Worm (Caenorhabditis elegans) whole organism, midembryonic: ENCODE data around the gene syf-2.

Experiments
- T22C8.4 ChIP-seq: fragments of 200-800 bp; sonication (Bioruptor generic); IDR thresholded peaks from 2 replicates; pipeline ENCODE4 v1.3.6; 2022; ENCODE audit warnings: missing genetic modification characterization, missing compliant biosample characterization
- flt-1 ChIP-seq: fragments of 200-800 bp; sonication (Bioruptor generic); IDR thresholded peaks from 2 replicates; pipeline ENCODE4 v1.3.6; 2022; ENCODE audit warnings: missing genetic modification characterization, missing compliant biosample characterization
- klf-2 ChIP-seq: fragments of 200-800 bp; sonication (Bioruptor generic); conservative IDR thresholded peaks from 2 replicates; pipeline ENCODE4 v1.3.6; 2022; ENCODE audit warnings: missing genetic modification reagents, missing genetic modification characterization, missing compliant biosample characterization
- med-1 ChIP-seq: sonication (generic microtip); optimal IDR thresholded peaks from 2 replicates; lab custom pipeline; 2017; ENCODE audit warnings: missing genetic modification characterization, mild to moderate bottlenecking, missing compliant biosample characterization, antibody characterized with exemption, missing genetic modification reagents; ENCODE audit not compliant: insufficient read depth
- tab-1 ChIP-seq: fragments of 200-800 bp; sonication (Bioruptor generic); IDR thresholded peaks from 2 replicates; pipeline ENCODE4 v1.3.6; 2022; ENCODE audit warnings: missing genetic modification characterization, missing compliant biosample characterization
- ztf-23 ChIP-seq: fragments of 200-800 bp; sonication (Bioruptor generic); IDR thresholded peaks from 2 replicates; pipeline ENCODE4 v1.3.6; 2022; ENCODE audit warnings: missing genetic modification reagents, missing genetic modification characterization, missing compliant biosample characterization
- ztf-29 ChIP-seq: fragments of 200-800 bp; sonication (Bioruptor generic); IDR thresholded peaks from 2 replicates; pipeline ENCODE4 v1.3.6; 2022; ENCODE audit warnings: missing genetic modification reagents, missing genetic modification characterization, missing compliant biosample characterization

DNA sequence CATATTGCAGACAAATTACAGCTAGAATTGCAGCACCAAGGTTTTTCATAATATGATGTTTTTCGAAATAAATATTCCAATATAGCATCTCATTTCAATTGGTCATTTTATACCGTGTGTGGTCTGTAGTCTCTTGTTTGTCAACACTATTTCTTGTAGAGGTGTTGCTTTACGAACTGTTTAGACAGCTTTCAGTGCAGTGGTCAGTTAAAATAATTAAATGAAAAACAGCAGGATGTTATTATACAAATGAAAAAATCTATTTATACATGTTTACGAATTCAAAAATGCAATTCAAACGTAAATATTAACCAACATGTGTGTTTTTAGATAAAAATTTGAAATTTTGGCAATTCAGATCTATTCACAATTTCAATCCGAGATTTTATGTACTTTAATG lies 50.1 kb downstream of the syf-2 start, which contains the start of gene B0280.7:
- TF ChIP-seq klf-2 (GFP tag; lab: Robert Waterston, UW) (no peak), flt-1 (no peak), med-1 (no peak), ztf-23 (GFP tag; lab: Robert Waterston, UW) (no peak), T22C8.4 (GFP tag; lab: Robert Waterston, UW) (no peak), tab-1 (GFP tag; lab: Robert Waterston, UW) (no peak), ztf-29 (GFP tag; lab: Robert Waterston, UW) (no peak)
